Fruit fly (Drosophila melanogaster): Measurements from ENCODE around the gene CG42835.

CG42835 gene

DNA sequence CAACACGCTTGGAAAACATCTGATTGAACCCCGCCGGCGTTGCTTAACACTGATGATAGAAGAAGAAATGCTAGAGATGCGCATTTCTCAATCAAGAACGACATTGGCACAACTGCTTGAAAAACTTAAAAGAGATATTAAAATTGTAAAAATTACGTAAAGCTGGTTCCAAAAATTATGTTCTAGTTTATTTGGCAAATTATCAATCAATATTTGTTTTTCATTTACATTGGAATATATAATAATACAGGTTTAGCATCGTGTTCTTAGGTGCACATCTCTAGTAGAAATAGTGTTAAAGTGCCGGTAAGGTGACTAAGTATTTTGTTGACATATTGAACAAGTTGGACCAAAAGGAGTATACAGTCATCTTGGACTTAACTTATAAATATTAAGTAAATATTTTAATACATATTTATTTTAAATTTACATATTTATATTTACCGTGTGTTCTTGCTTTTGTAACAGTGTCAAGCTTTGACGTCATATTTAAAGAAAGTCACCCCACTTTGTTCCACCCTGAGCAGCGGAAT lies 29.1 kb upstream of the CG42835 start, which contains the start of the genes Brf and sds22:
Gene Brf, minus strand, starts transcription at position 25 of the 533 bp plus-strand sequence.
Gene sds22, plus strand, starts transcription at position 282 of the 533 bp plus-strand sequence.
- peak; percentile 96 for TF ChIP-seq ey (GFP tag; optimal IDR thresholded peaks at IDR 0.05)
- TF ChIP-seq brk (GFP tag; optimal IDR thresholded peaks at IDR 0.05) = peak; percentile 97
- TF ChIP-seq fru (GFP tag; optimal IDR thresholded peaks at IDR 0.05) = peak; percentile 95
- TF ChIP-seq HLH106 (tag; optimal IDR thresholded peaks at IDR 0.05) = peak; percentile 97
- no peak for TF ChIP-seq usp (GFP tag; optimal IDR thresholded peaks at IDR 0.05)
- TF ChIP-seq psq (GFP tag; optimal IDR thresholded peaks at IDR 0.05) = peak; percentile 94
- no peak for TF ChIP-seq Abd-B (GFP tag; optimal IDR thresholded peaks at IDR 0.05)
- peak; percentile 97 for TF ChIP-seq Hnf4 (GFP tag; optimal IDR thresholded peaks at IDR 0.05)
- peak; percentile 47 for TF ChIP-seq Myc (optimal IDR thresholded peaks at IDR 0.05)
- peak; percentile 18 for TF ChIP-seq Rel (GFP tag; optimal IDR thresholded peaks at IDR 0.05)
- peak; percentile 79 for TF ChIP-seq Rel (tag; optimal IDR thresholded peaks at IDR 0.05)
- TF ChIP-seq Dfd (GFP tag; optimal IDR thresholded peaks at IDR 0.05) = peak; percentile 79
- TF ChIP-seq Vsx2 (GFP tag; optimal IDR thresholded peaks at IDR 0.05; ENCODE audit: partially characterized antibody) = no peak
- peak; percentile 60 for TF ChIP-seq Hr83 (GFP tag; optimal IDR thresholded peaks at IDR 0.05; ENCODE audit: poor library complexity, severe bottlenecking)
- peak; percentile 93 for TF ChIP-seq dmrt93B (GFP tag; optimal IDR thresholded peaks at IDR 0.05)
- peak; percentile 95 for TF ChIP-seq CG9705 (GFP tag; optimal IDR thresholded peaks at IDR 0.05)
- TF ChIP-seq foxo (GFP tag; optimal IDR thresholded peaks at IDR 0.05) = peak; percentile 45 to 97
- peak; percentile 89 for TF ChIP-seq sage (GFP tag; optimal IDR thresholded peaks at IDR 0.05)
- no peak for TF ChIP-seq N (GFP tag; optimal IDR thresholded peaks at IDR 0.05)
- peak; percentile 97 for TF ChIP-seq tai (GFP tag; optimal IDR thresholded peaks at IDR 0.05)
- peak; percentile 98 for TF ChIP-seq woc (GFP tag; optimal IDR thresholded peaks at IDR 0.05)
- TF ChIP-seq OdsH (GFP tag; optimal IDR thresholded peaks at IDR 0.05) = peak; percentile 95
- TF ChIP-seq rgr (GFP tag; optimal IDR thresholded peaks at IDR 0.05) = peak; percentile 97
- no peak for TF ChIP-seq Dif (GFP tag; optimal IDR thresholded peaks at IDR 0.05; ENCODE audit: partially characterized antibody)
- TF ChIP-seq h (GFP tag; optimal IDR thresholded peaks at IDR 0.05) = peak; percentile 97
- TF ChIP-seq Sp1 (GFP tag; optimal IDR thresholded peaks at IDR 0.05) = peak; percentile 95
- peak; percentile 92 for TF ChIP-seq CG32264 (GFP tag; optimal IDR thresholded peaks at IDR 0.05)
- TF ChIP-seq sv (GFP tag; optimal IDR thresholded peaks at IDR 0.05) = peak; percentile 97
- TF ChIP-seq br (GFP tag; optimal IDR thresholded peaks at IDR 0.05) = peak; percentile 95
- TF ChIP-seq jim (GFP tag; optimal IDR thresholded peaks at IDR 0.05) = peak; percentile 8
- TF ChIP-seq Mio (GFP tag; optimal IDR thresholded peaks at IDR 0.05) = peak; percentile 76
- peak; percentile 91 for TF ChIP-seq dsf (GFP tag; optimal IDR thresholded peaks at IDR 0.05; ENCODE audit: borderline replicate concordance)
- peak; percentile 93 for TF ChIP-seq GATAd (GFP tag; optimal IDR thresholded peaks at IDR 0.05)
- TF ChIP-seq Jra (GFP tag; optimal IDR thresholded peaks at IDR 0.05) = peak; percentile 94
- TF ChIP-seq pan (optimal IDR thresholded peaks at IDR 0.05) = no peak
- no peak for TF ChIP-seq lola (GFP tag; optimal IDR thresholded peaks at IDR 0.05)

DNA sequence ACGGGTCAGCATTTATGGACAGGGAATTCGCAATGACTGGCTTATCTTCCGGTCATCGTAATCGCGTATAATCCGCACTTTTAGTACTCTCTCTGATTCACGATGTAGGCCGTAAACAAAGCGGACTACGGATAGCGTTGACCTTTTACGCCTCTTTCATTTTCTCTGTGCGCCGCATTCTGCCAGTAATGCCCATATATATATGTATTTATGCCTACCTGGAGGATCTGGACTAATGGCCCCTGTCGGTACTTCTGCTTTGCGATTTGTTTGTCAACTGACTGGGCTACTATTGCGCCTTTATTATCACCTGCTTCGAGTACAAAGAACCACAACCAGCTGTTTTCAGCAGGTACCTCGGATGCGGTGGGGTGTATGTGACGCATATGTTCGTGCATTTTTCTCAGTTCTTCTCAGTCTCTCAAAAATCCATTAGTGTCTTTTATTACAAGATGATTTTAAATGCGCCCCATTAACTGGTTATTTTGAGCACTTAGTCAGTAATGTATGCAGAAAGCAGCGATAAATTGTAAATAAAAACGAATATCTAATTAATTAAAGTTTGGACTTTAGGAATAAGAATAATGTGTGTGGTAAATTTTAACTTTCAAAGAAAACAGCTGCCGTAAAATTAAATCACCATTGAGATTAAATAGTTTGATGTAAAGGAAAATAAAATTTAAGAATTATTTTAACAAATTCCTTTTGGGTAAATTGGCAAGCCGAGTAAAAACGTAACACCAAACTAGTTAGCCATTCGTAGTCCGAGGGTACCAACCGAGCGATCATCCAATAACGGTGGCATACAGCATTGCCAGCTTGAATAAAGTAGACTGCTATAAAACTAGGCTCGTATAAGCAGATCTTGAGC lies 25.9 kb upstream of the CG42835 start, which contains the start of gene CREG:
Gene CREG, minus strand, starts transcription at position 323 of the 871 bp plus-strand sequence.
- TF ChIP-seq ey (GFP tag; optimal IDR thresholded peaks at IDR 0.05) = peak; percentile 32
- TF ChIP-seq Jra (GFP tag; optimal IDR thresholded peaks at IDR 0.05) = peak; percentile 42
- TF ChIP-seq Abd-B (GFP tag; optimal IDR thresholded peaks at IDR 0.05) = no peak
- no peak for TF ChIP-seq Hr78 (GFP tag; optimal IDR thresholded peaks at IDR 0.05)
- no peak for TF ChIP-seq CG9705 (GFP tag; optimal IDR thresholded peaks at IDR 0.05)
- no peak for TF ChIP-seq CrebA (GFP tag; optimal IDR thresholded peaks at IDR 0.05; ENCODE audit: borderline replicate concordance)
- TF ChIP-seq br (GFP tag; optimal IDR thresholded peaks at IDR 0.05) = peak; percentile 5
- TF ChIP-seq foxo (GFP tag; optimal IDR thresholded peaks at IDR 0.05) = peak in 1 of 2 experiments; percentile 48
- TF ChIP-seq Rel (GFP tag; optimal IDR thresholded peaks at IDR 0.05) = no peak
- TF ChIP-seq Rel (tag; optimal IDR thresholded peaks at IDR 0.05) = peak; percentile 34
- TF ChIP-seq rgr (GFP tag; optimal IDR thresholded peaks at IDR 0.05) = peak; percentile 32
- TF ChIP-seq dsf (GFP tag; optimal IDR thresholded peaks at IDR 0.05; ENCODE audit: borderline replicate concordance) = no peak
- TF ChIP-seq OdsH (GFP tag; optimal IDR thresholded peaks at IDR 0.05) = peak; percentile 4
- no peak for TF ChIP-seq dl (GFP tag; optimal IDR thresholded peaks at IDR 0.05; ENCODE audit: insufficient read depth in 1 of 2, partially characterized antibody in 2 of 2)
- no peak for TF ChIP-seq usp (GFP tag; optimal IDR thresholded peaks at IDR 0.05)
- no peak for TF ChIP-seq GATAd (GFP tag; optimal IDR thresholded peaks at IDR 0.05)
- TF ChIP-seq psq (GFP tag; optimal IDR thresholded peaks at IDR 0.05) = peak; percentile 43
- TF ChIP-seq lola (GFP tag; optimal IDR thresholded peaks at IDR 0.05) = no peak
- no peak for TF ChIP-seq Myc (optimal IDR thresholded peaks at IDR 0.05)
- no peak for TF ChIP-seq N (GFP tag; optimal IDR thresholded peaks at IDR 0.05)
- TF ChIP-seq Hr83 (GFP tag; optimal IDR thresholded peaks at IDR 0.05; ENCODE audit: poor library complexity, severe bottlenecking) = peak; percentile 66
- no peak for TF ChIP-seq jim (GFP tag; optimal IDR thresholded peaks at IDR 0.05)
- TF ChIP-seq brk (GFP tag; optimal IDR thresholded peaks at IDR 0.05) = no peak
- TF ChIP-seq woc (GFP tag; optimal IDR thresholded peaks at IDR 0.05) = peak; percentile 70
- TF ChIP-seq CG32264 (GFP tag; optimal IDR thresholded peaks at IDR 0.05) = no peak
- peak; percentile 19 for TF ChIP-seq tai (GFP tag; optimal IDR thresholded peaks at IDR 0.05)
- peak; percentile 39 for TF ChIP-seq fru (GFP tag; optimal IDR thresholded peaks at IDR 0.05)
- no peak for TF ChIP-seq sage (GFP tag; optimal IDR thresholded peaks at IDR 0.05)
- peak; percentile 37 for TF ChIP-seq dmrt93B (GFP tag; optimal IDR thresholded peaks at IDR 0.05)
- no peak for TF ChIP-seq Mio (GFP tag; optimal IDR thresholded peaks at IDR 0.05)
- no peak for TF ChIP-seq h (GFP tag; optimal IDR thresholded peaks at IDR 0.05)
- no peak for TF ChIP-seq Hnf4 (GFP tag; optimal IDR thresholded peaks at IDR 0.05)
- TF ChIP-seq sv (GFP tag; optimal IDR thresholded peaks at IDR 0.05) = no peak
- peak; percentile 15 for TF ChIP-seq HLH106 (tag; optimal IDR thresholded peaks at IDR 0.05)
- TF ChIP-seq Sp1 (GFP tag; optimal IDR thresholded peaks at IDR 0.05) = peak; percentile 34
- peak; percentile 79 for TF ChIP-seq pan (optimal IDR thresholded peaks at IDR 0.05)
- no peak for TF ChIP-seq Dif (GFP tag; optimal IDR thresholded peaks at IDR 0.05; ENCODE audit: partially characterized antibody)
- TF ChIP-seq Vsx2 (GFP tag; optimal IDR thresholded peaks at IDR 0.05; ENCODE audit: partially characterized antibody) = no peak
- peak; percentile 0 for TF ChIP-seq Dfd (GFP tag; optimal IDR thresholded peaks at IDR 0.05)
